Worm (Caenorhabditis elegans): ENCODE measurements around the gene irg-4.
A peak's percentile ranks its signal among the peaks of the same experiment; 100 is the strongest.

Gene irg-4

DNA sequence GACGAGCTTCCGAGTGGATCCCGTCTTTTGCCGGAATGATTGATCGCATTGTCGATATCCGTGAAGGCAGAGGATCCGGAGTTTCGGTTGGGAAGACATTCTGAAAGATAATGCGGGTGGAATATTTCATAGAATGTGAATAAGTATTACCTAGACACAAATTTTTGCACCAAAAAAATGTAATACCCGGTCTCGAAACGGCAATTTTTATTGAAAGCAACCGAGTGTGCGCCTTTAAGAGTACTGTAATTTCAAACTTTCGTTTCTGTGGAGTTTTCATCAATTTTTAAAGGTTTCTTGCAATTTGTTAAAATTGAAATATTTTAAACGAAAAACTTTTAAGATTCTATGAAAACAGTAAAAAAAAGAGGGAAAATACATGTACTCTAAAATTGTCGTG is 8.3 kb downstream of the irg-4 start, which contains the start of gene C25G4.2:
Gene C25G4.2 (minus strand): TSS at position 100 of the 400 bp plus-strand sequence.
- TF ChIP-seq ceh-18 (tag; optimal IDR thresholded peaks at IDR 0.05): no peak
- no peak for TF ChIP-seq ceh-19 (GFP tag; optimal IDR thresholded peaks at IDR 0.05)
- no peak for TF ChIP-seq pat-9 (tag; optimal IDR thresholded peaks at IDR 0.05)
- no peak for TF ChIP-seq hlh-15 (tag; optimal IDR thresholded peaks at IDR 0.05)
- TF ChIP-seq ceh-48 (tag; optimal IDR thresholded peaks at IDR 0.05): no peak
- no peak for TF ChIP-seq ztf-16 (tag; optimal IDR thresholded peaks at IDR 0.05)
- TF ChIP-seq hlh-30 (tag; optimal IDR thresholded peaks at IDR 0.05; ENCODE audit: insufficient read depth): no peak
- no peak for TF ChIP-seq ref-2 (tag; optimal IDR thresholded peaks at IDR 0.05)
- TF ChIP-seq lim-6 (tag; optimal IDR thresholded peaks at IDR 0.05): no peak
- no peak for TF ChIP-seq nhr-11 (tag; optimal IDR thresholded peaks at IDR 0.05)
- no peak for TF ChIP-seq K09A11.1 (tag; optimal IDR thresholded peaks at IDR 0.05; ENCODE audit: insufficient read depth)
- no peak for TF ChIP-seq Y22D7AL.16 (tag; optimal IDR thresholded peaks at IDR 0.05)
- no peak for TF ChIP-seq tbx-2 (tag; optimal IDR thresholded peaks at IDR 0.05)
- TF ChIP-seq ceh-30 (tag; optimal IDR thresholded peaks at IDR 0.05): no peak
- TF ChIP-seq fkh-10 (GFP tag; optimal IDR thresholded peaks at IDR 0.05): no peak
- no peak for TF ChIP-seq unc-55 (GFP tag; optimal IDR thresholded peaks at IDR 0.05)
- TF ChIP-seq madf-2 (tag; optimal IDR thresholded peaks at IDR 0.05): no peak

DNA sequence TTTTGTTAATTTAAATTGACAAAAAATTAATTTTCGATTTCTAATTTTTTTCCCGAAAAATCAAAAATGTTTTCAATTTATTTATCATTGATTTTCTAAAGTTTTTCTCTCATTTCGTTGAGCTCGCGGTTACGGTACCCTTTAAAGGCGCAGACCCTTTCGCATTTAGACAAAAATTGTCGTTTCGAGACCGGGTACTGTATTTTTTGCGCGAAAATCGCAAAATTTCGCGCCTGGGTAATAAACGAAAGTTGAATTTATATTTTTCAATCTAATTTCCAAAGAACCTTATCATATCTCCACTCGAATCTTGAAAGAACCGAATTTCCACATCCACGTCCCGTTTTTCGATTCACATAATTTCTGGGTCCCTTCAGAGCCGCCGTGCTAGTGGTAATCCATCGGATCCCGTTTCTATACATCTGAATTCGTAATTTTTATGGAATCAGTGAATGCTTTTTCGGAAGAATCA is 9.9 kb downstream of the irg-4 start, which contains the start of gene C25G4.3:
Gene C25G4.3 (minus strand): TSS at position 422 of the 472 bp plus-strand sequence.
- TF ChIP-seq hlh-30 (tag; optimal IDR thresholded peaks at IDR 0.05; ENCODE audit: insufficient read depth): no peak
- TF ChIP-seq elt-2 (tag; optimal IDR thresholded peaks at IDR 0.05): no peak
- no peak for TF ChIP-seq ceh-14 (tag; optimal IDR thresholded peaks at IDR 0.05)
- TF ChIP-seq ceh-34 (tag; optimal IDR thresholded peaks at IDR 0.05): no peak
- no peak for TF ChIP-seq ceh-19 (GFP tag; optimal IDR thresholded peaks at IDR 0.05)
- no peak for TF ChIP-seq sdc-2 (tag; optimal IDR thresholded peaks at IDR 0.05)
- no peak for TF ChIP-seq rnt-1 (tag; optimal IDR thresholded peaks at IDR 0.05)
- no peak for TF ChIP-seq lim-6 (tag; optimal IDR thresholded peaks at IDR 0.05)

DNA sequence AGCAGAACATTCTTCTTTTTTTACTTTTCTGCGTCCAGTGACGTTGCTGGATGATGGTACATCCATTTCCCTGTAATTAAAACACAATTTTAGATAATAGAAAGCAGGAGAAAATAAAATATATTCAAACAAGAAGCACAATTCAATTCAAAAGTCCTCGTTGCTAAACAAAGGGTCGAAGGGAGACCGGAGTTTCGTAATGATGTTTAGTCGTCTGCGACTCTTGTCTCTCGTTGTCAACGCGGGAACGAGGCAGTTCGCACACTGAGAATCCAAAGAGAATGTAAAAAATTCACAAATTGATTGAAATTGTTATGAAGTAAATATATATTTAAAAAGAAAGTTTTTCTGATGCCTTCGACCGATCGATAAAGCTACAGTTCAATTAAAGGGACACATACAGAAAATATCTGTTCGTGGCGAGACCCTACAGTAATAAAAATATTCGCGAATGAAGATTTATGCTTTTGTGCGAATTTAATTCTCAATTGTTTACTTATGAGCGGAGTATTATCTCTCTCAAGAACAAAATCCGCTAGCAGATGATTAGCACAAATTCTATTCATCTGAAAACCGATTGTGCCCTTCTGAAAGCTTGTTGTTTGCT is 15.7 kb downstream of the irg-4 start, which contains the start of gene dpy-26:
Gene dpy-26 (minus strand): TSS at position 111 of the 607 bp plus-strand sequence.
- TF ChIP-seq Y22D7AL.16 (tag; optimal IDR thresholded peaks at IDR 0.05) (no peak), ceh-34 (tag; optimal IDR thresholded peaks at IDR 0.05) (no peak), nfya-1 (tag; optimal IDR thresholded peaks at IDR 0.05) (peak; percentile 27), pha-2 (tag; optimal IDR thresholded peaks at IDR 0.05) (no peak), ceh-31 (tag; optimal IDR thresholded peaks at IDR 0.05) (no peak), ceh-22 (tag; optimal IDR thresholded peaks at IDR 0.05) (no peak), hlh-30 (tag; optimal IDR thresholded peaks at IDR 0.05; ENCODE audit: insufficient read depth) (no peak), unc-42 (tag; optimal IDR thresholded peaks at IDR 0.05) (peak; percentile 55), ref-2 (tag; optimal IDR thresholded peaks at IDR 0.05) (no peak)

ce11 chrIV:12454115-12454514 is 18.5 kb downstream of the irg-4 start, which contains the start of gene spe-44:
Gene spe-44 (minus strand): TSS chrIV:12454215.
- no peak for TF ChIP-seq hlh-15 (tag; optimal IDR thresholded peaks at IDR 0.05)
- TF ChIP-seq ceh-22 (tag; optimal IDR thresholded peaks at IDR 0.05): no peak
- TF ChIP-seq ceh-45 (GFP tag; IDR thresholded peaks at IDR 0.05): no peak
- TF ChIP-seq fkh-6 (tag; optimal IDR thresholded peaks at IDR 0.05): no peak
- TF ChIP-seq elt-4 (tag; optimal IDR thresholded peaks at IDR 0.05): no peak
- no peak for TF ChIP-seq fax-1 (tag; optimal IDR thresholded peaks at IDR 0.05)
- TF ChIP-seq elt-2 (tag; optimal IDR thresholded peaks at IDR 0.05): no peak
- no peak for TF ChIP-seq Y22D7AL.16 (tag; optimal IDR thresholded peaks at IDR 0.05)
- TF ChIP-seq K02D7.2 (tag; optimal IDR thresholded peaks at IDR 0.05): no peak

- TF ChIP-seq mec-3 (tag; optimal IDR thresholded peaks at IDR 0.05; ENCODE audit: borderline replicate concordance): no peak
- TF ChIP-seq F13H6.1 (tag; optimal IDR thresholded peaks at IDR 0.05): no peak
Measured at ce11 chrIV:12454750-12455149, 19.1 kb downstream of the irg-4 start, which contains the start of gene smz-1. Gene smz-1 (plus strand): TSS chrIV:12455050.

All from whole organism, late embryonic.